Fruit fly (Drosophila melanogaster) whole organism, embryonic: Measurements from ENCODE around the gene CG7739.

Experiments
- Asciz ChIP-seq: fragments of 200-800 bp; sonication (Bioruptor generic); optimal IDR thresholded peaks from 2 replicates; lab custom pipeline; 2017; ENCODE audit warnings: missing biosample characterization, mild to moderate bottlenecking, missing genetic modification characterization, missing genetic modification reagents
- Awh ChIP-seq: fragments of 200-800 bp; sonication (Bioruptor generic); IDR thresholded peaks from 2 replicates; pipeline ENCODE4, ENCODE4 v1.3.6; 2022; ENCODE audit warnings: missing biosample characterization, missing genetic modification characterization
- B-H1 ChIP-seq: fragments of 200-800 bp; sonication (Bioruptor generic); IDR thresholded peaks from 3 replicates; pipeline ENCODE4 v1.3.6; 2022; ENCODE audit warnings: missing biosample characterization, missing genetic modification characterization
- Blimp-1 ChIP-seq: fragments of 200-800 bp; sonication (Bioruptor generic); optimal IDR thresholded peaks from 3 replicates; lab custom pipeline; 2018; ENCODE audit warnings: missing biosample characterization, missing genetic modification characterization, mild to moderate bottlenecking, moderate library complexity, missing genetic modification reagents
- CG10147 ChIP-seq: fragments of 200-800 bp; sonication (Bioruptor generic); optimal IDR thresholded peaks from 2 replicates; lab custom pipeline; 2019; ENCODE audit warnings: missing biosample characterization, mild to moderate bottlenecking, missing genetic modification characterization, moderate library complexity
- CG10543 ChIP-seq: fragments of 200-800 bp; sonication (Bioruptor generic); optimal IDR thresholded peaks from 3 replicates; lab custom pipeline; 2017; ENCODE audit warnings: missing biosample characterization, mild to moderate bottlenecking, missing genetic modification characterization, moderate library complexity
- CG10654 ChIP-seq: fragments of 200-800 bp; sonication (Bioruptor generic); optimal IDR thresholded peaks from 2 replicates; lab custom pipeline; 2016; ENCODE audit warnings: missing biosample characterization, missing genetic modification characterization
- CG11504 ChIP-seq: fragments of 200-800 bp; sonication (Bioruptor generic); optimal IDR thresholded peaks from 3 replicates; lab custom pipeline; 2019; ENCODE audit warnings: missing biosample characterization, mild to moderate bottlenecking, missing genetic modification characterization, moderate library complexity
- CG13296 ChIP-seq: fragments of 200-800 bp; sonication (Bioruptor generic); optimal IDR thresholded peaks from 3 replicates; lab custom pipeline; 2018; ENCODE audit warnings: missing biosample characterization, mild to moderate bottlenecking, missing genetic modification characterization
- CG13894 ChIP-seq: fragments of 200-800 bp; sonication (Bioruptor generic); optimal IDR thresholded peaks from 3 replicates; lab custom pipeline; 2018; ENCODE audit warnings: missing biosample characterization, mild to moderate bottlenecking, missing genetic modification characterization, moderate library complexity
- CG14014 ChIP-seq: fragments of 200-800 bp; sonication (Bioruptor generic); IDR thresholded peaks from 2 replicates; pipeline ENCODE4 v1.3.6; 2022; ENCODE audit warnings: missing biosample characterization, missing genetic modification characterization
- CG15269 ChIP-seq: fragments of 200-800 bp; sonication (Bioruptor generic); optimal IDR thresholded peaks from 2 replicates; lab custom pipeline; 2018; ENCODE audit warnings: missing biosample characterization, mild to moderate bottlenecking, missing genetic modification characterization, moderate library complexity
- CG18599 ChIP-seq: fragments of 200-800 bp; sonication (Bioruptor generic); optimal IDR thresholded peaks from 3 replicates; lab custom pipeline; 2017; ENCODE audit warnings: missing biosample characterization, missing genetic modification characterization, mild to moderate bottlenecking, moderate library complexity, missing genetic modification reagents
- CG2199 ChIP-seq: fragments of 200-800 bp; sonication (Bioruptor generic); IDR thresholded peaks from 3 replicates; pipeline ENCODE4 v1.3.6; 2022; ENCODE audit warnings: missing biosample characterization, missing genetic modification characterization
- CG2712 ChIP-seq: fragments of 200-800 bp; optimal IDR thresholded peaks from 3 replicates; lab custom pipeline; 2019; ENCODE audit warnings: missing biosample characterization, mild to moderate bottlenecking, missing genetic modification characterization, moderate library complexity
- CG4424 ChIP-seq: fragments of 200-800 bp; sonication (Bioruptor generic); optimal IDR thresholded peaks from 3 replicates; lab custom pipeline; 2016; ENCODE audit warnings: missing biosample characterization, missing genetic modification characterization
- CG8924 ChIP-seq: fragments of 200-800 bp; optimal IDR thresholded peaks from 3 replicates; lab custom pipeline; 2019; ENCODE audit warnings: missing biosample characterization, mild to moderate bottlenecking, missing genetic modification characterization, moderate library complexity
- CG9797 ChIP-seq: fragments of 200-800 bp; sonication (Bioruptor generic); optimal IDR thresholded peaks from 3 replicates; lab custom pipeline; 2018; ENCODE audit warnings: missing biosample characterization, mild to moderate bottlenecking, missing genetic modification characterization
- Dad ChIP-seq: fragments of 200-800 bp; sonication (Bioruptor generic); optimal IDR thresholded peaks from 3 replicates; lab custom pipeline; 2016; ENCODE audit warnings: missing biosample characterization, missing genetic modification characterization
- Deaf1 ChIP-seq: fragments of 200-800 bp; optimal IDR thresholded peaks from 3 replicates; lab custom pipeline; 2019; ENCODE audit warnings: missing biosample characterization, mild to moderate bottlenecking, missing genetic modification characterization, moderate library complexity
- Dll ChIP-seq: fragments of 200-800 bp; sonication (Bioruptor generic); IDR thresholded peaks from 4 replicates; pipeline ENCODE4 v1.3.6; 2022; ENCODE audit warnings: missing biosample characterization, missing genetic modification characterization; ENCODE audit not compliant: partially characterized antibody
- Fer1 ChIP-seq: fragments of 200-800 bp; sonication (Bioruptor generic); optimal IDR thresholded peaks from 2 replicates; lab custom pipeline; 2017; ENCODE audit warnings: missing biosample characterization, mild to moderate bottlenecking, missing genetic modification characterization
- HLHmδ ChIP-seq: fragments of 200-800 bp; sonication (Bioruptor generic); optimal IDR thresholded peaks from 2 replicates; lab custom pipeline; 2018; ENCODE audit warnings: missing biosample characterization, mild to moderate bottlenecking, missing genetic modification characterization, moderate library complexity
- Med ChIP-seq: fragments of 200-800 bp; sonication (Bioruptor generic); peaks from one replicate; lab custom pipeline; 2016; ENCODE audit warnings: missing biosample characterization, missing genetic modification characterization, mild to moderate bottlenecking, inconsistent platforms, moderate library complexity
- Meics ChIP-seq: fragments of 200-800 bp; sonication (Bioruptor generic); optimal IDR thresholded peaks from 2 replicates; lab custom pipeline; 2017; ENCODE audit warnings: missing biosample characterization, mild to moderate bottlenecking, missing genetic modification characterization
- Pdp1 ChIP-seq, 2 experiments: fragments of 200-800 bp; sonication (Bioruptor generic); optimal IDR thresholded peaks; 3 replicates each; lab custom pipeline; 2016; ENCODE audit warnings: missing biosample characterization in 2 of 2, missing genetic modification characterization in 2 of 2, mild to moderate bottlenecking in 1 of 2, moderate library complexity in 1 of 2
- Scr ChIP-seq: fragments of 200-800 bp; sonication (Bioruptor generic); IDR thresholded peaks from 2 replicates; pipeline ENCODE4 v1.3.6; 2022; ENCODE audit warnings: missing biosample characterization, missing genetic modification characterization; ENCODE audit not compliant: partially characterized antibody
- abd-A ChIP-seq: fragments of 200-800 bp; sonication (Bioruptor generic); optimal IDR thresholded peaks from 3 replicates; lab custom pipeline; 2019; ENCODE audit warnings: missing biosample characterization, mild to moderate bottlenecking, missing genetic modification characterization, moderate library complexity
- ac ChIP-seq: fragments of 200-800 bp; sonication (Bioruptor generic); optimal IDR thresholded peaks from 3 replicates; lab custom pipeline; 2017; ENCODE audit warnings: missing biosample characterization, mild to moderate bottlenecking, missing genetic modification characterization
- bbx ChIP-seq: fragments of 200-800 bp; sonication (Bioruptor generic); IDR thresholded peaks from 2 replicates; pipeline ENCODE4 v1.3.6; 2022; ENCODE audit warnings: missing biosample characterization, missing genetic modification characterization; ENCODE audit not compliant: partially characterized antibody
- caup ChIP-seq: fragments of 200-800 bp; sonication (Bioruptor generic); optimal IDR thresholded peaks from 3 replicates; lab custom pipeline; 2017; ENCODE audit warnings: missing biosample characterization, mild to moderate bottlenecking, missing genetic modification characterization, moderate library complexity; ENCODE audit not compliant: severe bottlenecking
- crol ChIP-seq: fragments of 200-800 bp; sonication (Bioruptor generic); IDR thresholded peaks from 2 replicates; pipeline ENCODE4 v1.3.6; 2022; ENCODE audit warnings: missing biosample characterization, missing genetic modification characterization
- cwo ChIP-seq: fragments of 200-800 bp; sonication (Bioruptor generic); optimal IDR thresholded peaks from 3 replicates; lab custom pipeline; 2017; ENCODE audit warnings: missing biosample characterization, missing genetic modification characterization, mild to moderate bottlenecking, moderate library complexity, missing genetic modification reagents
- exex ChIP-seq: fragments of 200-800 bp; sonication (Bioruptor generic); optimal IDR thresholded peaks from 4 replicates; lab custom pipeline; 2018; ENCODE audit warnings: missing biosample characterization, mild to moderate bottlenecking, missing genetic modification characterization, moderate library complexity
- kni ChIP-seq: fragments of 200-800 bp; sonication (Bioruptor generic); optimal IDR thresholded peaks from 3 replicates; lab custom pipeline; 2017; ENCODE audit warnings: mild to moderate bottlenecking, missing biosample characterization, missing genetic modification reagents, missing genetic modification characterization
- lab ChIP-seq: fragments of 200-800 bp; sonication (Bioruptor generic); optimal IDR thresholded peaks from 3 replicates; lab custom pipeline; 2017; ENCODE audit warnings: missing biosample characterization, missing genetic modification characterization, mild to moderate bottlenecking, moderate library complexity, missing genetic modification reagents
- mirr ChIP-seq: fragments of 200-800 bp; sonication (Bioruptor generic); optimal IDR thresholded peaks from 3 replicates; lab custom pipeline; 2018; ENCODE audit warnings: missing biosample characterization, mild to moderate bottlenecking, missing genetic modification characterization
- oc ChIP-seq: fragments of 200-800 bp; sonication (Bioruptor generic); optimal IDR thresholded peaks from 2 replicates; lab custom pipeline; 2018; ENCODE audit warnings: missing biosample characterization, mild to moderate bottlenecking, missing genetic modification characterization, moderate library complexity
- onecut ChIP-seq: fragments of 200-800 bp; sonication (Bioruptor generic); IDR thresholded peaks from 2 replicates; pipeline ENCODE4 v1.3.6; 2022; ENCODE audit warnings: missing biosample characterization, missing genetic modification characterization
- pros ChIP-seq: fragments of 200-800 bp; sonication (Bioruptor generic); optimal IDR thresholded peaks from 3 replicates; lab custom pipeline; 2019; ENCODE audit warnings: missing biosample characterization, mild to moderate bottlenecking, missing genetic modification characterization, moderate library complexity
- rib ChIP-seq: fragments of 200-800 bp; sonication (Bioruptor generic); IDR thresholded peaks from 2 replicates; pipeline ENCODE4 v1.3.6; 2022; ENCODE audit warnings: missing biosample characterization, missing genetic modification characterization
- sd ChIP-seq: fragments of 200-800 bp; sonication (Bioruptor generic); optimal IDR thresholded peaks from 3 replicates; lab custom pipeline; 2018; ENCODE audit warnings: missing biosample characterization, mild to moderate bottlenecking, missing genetic modification characterization, moderate library complexity
- tll ChIP-seq, 2 experiments: fragments of 200-800 bp in 1 of 2; fragments of >200 bp in 1 of 2; sonication (Bioruptor generic) in 1 of 2; optimal IDR thresholded peaks; 2 replicates each; lab custom pipeline; 2017 to 2019; ENCODE audit warnings: missing biosample characterization in 2 of 2, missing genetic modification characterization in 2 of 2, mild to moderate bottlenecking in 1 of 2, moderate library complexity in 1 of 2
- tup ChIP-seq: fragments of 200-800 bp; sonication (Bioruptor generic); optimal IDR thresholded peaks from 2 replicates; lab custom pipeline; 2016; ENCODE audit warnings: missing biosample characterization, mild to moderate bottlenecking, missing genetic modification characterization, moderate library complexity
- wek ChIP-seq: fragments of 200-800 bp; sonication (Bioruptor generic); optimal IDR thresholded peaks from 3 replicates; lab custom pipeline; 2018; ENCODE audit warnings: missing biosample characterization, mild to moderate bottlenecking, missing genetic modification characterization, moderate library complexity
- zfh1 ChIP-seq: fragments of 200-800 bp; sonication (Bioruptor generic); IDR thresholded peaks from 3 replicates; pipeline ENCODE4 v1.3.6; 2022; ENCODE audit warnings: missing biosample characterization, missing genetic modification characterization

CG7739 gene

DNA sequence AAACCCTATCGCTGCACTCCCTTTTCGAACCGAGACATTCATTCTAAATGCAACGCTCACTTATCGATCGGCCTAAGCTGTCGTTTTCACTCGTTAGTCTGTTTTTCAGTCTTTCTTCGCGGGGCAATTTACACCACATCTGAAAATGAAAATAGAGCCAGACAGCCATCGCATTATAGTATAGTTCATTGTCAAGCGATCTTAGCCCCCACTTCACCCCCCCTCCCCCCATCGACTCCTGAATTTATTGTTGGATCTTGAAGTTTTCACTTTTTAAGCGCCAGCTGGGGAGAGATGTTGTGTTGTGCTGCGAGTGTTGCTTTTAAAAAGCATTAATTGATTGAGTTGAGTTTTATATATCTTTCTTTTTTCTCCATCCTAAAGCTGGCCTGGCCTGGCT lies 36.3 kb upstream of the CG7739 start:
- TF ChIP-seq exex (tag; lab: Kevin White, UChicago) (no peak), pros (peak; percentile 36), zfh1 (GFP tag; lab: Robert Waterston, UW) (no peak), onecut (GFP tag; lab: Robert Waterston, UW) (peak; percentile 60; the same call in 1 of the 2 replicates), abd-A (tag; lab: Kevin White, UChicago) (peak; percentile 78), kni (GFP tag; lab: Kevin White, UChicago) (peak; percentile 31), Blimp-1 (GFP tag; lab: Kevin White, UChicago) (peak; percentile 98), CG15269 (tag; lab: Kevin White, UChicago) (no peak), tup (GFP tag; lab: Kevin White, UChicago) (no peak), CG2199 (GFP tag; lab: Robert Waterston, UW) (peak; percentile 54; the same call in 1 of the 3 replicates), Scr (no peak), crol (GFP tag; lab: Robert Waterston, UW) (peak; percentile 76), CG10147 (GFP tag; lab: Kevin White, UChicago) (no peak), oc (tag; lab: Kevin White, UChicago) (peak; percentile 89)

DNA sequence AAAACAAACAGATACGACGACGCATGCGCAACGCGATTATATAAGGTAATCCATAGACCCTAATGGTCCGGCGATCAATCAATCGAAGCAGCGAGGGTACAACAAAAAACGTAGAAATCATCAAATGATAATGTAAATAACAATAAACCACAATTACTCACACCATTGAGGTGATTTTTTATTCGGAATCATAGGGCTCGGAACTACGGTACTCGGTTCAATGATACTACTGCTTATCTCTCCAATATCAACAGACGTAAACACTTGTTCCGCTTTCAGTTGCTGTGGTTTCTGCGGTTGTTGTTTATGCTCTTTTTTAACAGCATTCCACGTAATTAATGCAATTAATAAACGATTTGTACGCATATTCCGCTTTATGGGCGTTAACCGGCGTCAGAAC lies 35.1 kb upstream of the CG7739 start:
- TF ChIP-seq CG14014 (GFP tag; lab: Robert Waterston, UW), result no peak
- TF ChIP-seq Awh (GFP tag; lab: Robert Waterston, UW), result 0 out of 2 replicates have a peak, but pooled peaks have one; percentile 20
- no peak for TF ChIP-seq HLHmδ (GFP tag; lab: Kevin White, UChicago)
- peak; percentile 25 for TF ChIP-seq wek (GFP tag; lab: Kevin White, UChicago)
- TF ChIP-seq Asciz (GFP tag; lab: Kevin White, UChicago), result peak; percentile 20
- TF ChIP-seq CG8924, result no peak
- peak in 1 of 2 experiments; percentile 96 for TF ChIP-seq Pdp1 (GFP tag; optimal IDR thresholded peaks at IDR 0.05; lab: Kevin White, UChicago)
- TF ChIP-seq caup (GFP tag; lab: Kevin White, UChicago), result peak; percentile 14
- peak; percentile 74 for TF ChIP-seq mirr
- TF ChIP-seq Med (GFP tag; lab: Kevin White, UChicago), result peak; percentile 25
- TF ChIP-seq CG10543 (GFP tag; lab: Kevin White, UChicago), result peak; percentile 19
- peak; percentile 19 for TF ChIP-seq CG15269 (tag; lab: Kevin White, UChicago)
- TF ChIP-seq exex (tag; lab: Kevin White, UChicago), result peak; percentile 99
- no peak for TF ChIP-seq ac
- peak; percentile 12 for TF ChIP-seq Fer1 (GFP tag; lab: Kevin White, UChicago)
- no peak for TF ChIP-seq bbx (GFP tag; lab: Robert Waterston, UW)
- TF ChIP-seq CG10654 (GFP tag; lab: Kevin White, UChicago), result no peak
- TF ChIP-seq Dad (GFP tag; lab: Kevin White, UChicago), result no peak
- peak; percentile 39 for TF ChIP-seq oc (tag; lab: Kevin White, UChicago)
- no peak for TF ChIP-seq tll (GFP tag; optimal IDR thresholded peaks at IDR 0.05; lab: Kevin White, UChicago)
- TF ChIP-seq CG11504 (tag; lab: Kevin White, UChicago), result no peak
- TF ChIP-seq B-H1 (GFP tag; lab: Robert Waterston, UW), result no peak
- peak; percentile 39 for TF ChIP-seq CG18599
- TF ChIP-seq lab (GFP tag; lab: Kevin White, UChicago), result peak; percentile 78
- TF ChIP-seq CG4424, result no peak
- peak; percentile 6 for TF ChIP-seq CG10147 (GFP tag; lab: Kevin White, UChicago)
- peak; percentile 42 for TF ChIP-seq sd (tag; lab: Kevin White, UChicago)
- TF ChIP-seq CG9797 (GFP tag; lab: Kevin White, UChicago), result no peak
- peak; percentile 14 for TF ChIP-seq Meics (GFP tag; lab: Kevin White, UChicago)
- peak; percentile 55 for TF ChIP-seq CG13894 (tag; lab: Kevin White, UChicago)
- no peak for TF ChIP-seq rib
- TF ChIP-seq cwo, result peak; percentile 45
- no peak for TF ChIP-seq CG2712 (tag; lab: Kevin White, UChicago)
- TF ChIP-seq Deaf1 (tag; lab: Kevin White, UChicago), result peak; percentile 1
- peak; percentile 23 for TF ChIP-seq CG13296 (GFP tag; lab: Kevin White, UChicago)
- TF ChIP-seq Dll (GFP tag; lab: Robert Waterston, UW), result 0 out of 4 replicates have a peak, but pooled peaks have one; percentile 9
